Worm (Caenorhabditis elegans) whole organism, L2 larva: Measurements from ENCODE around the gene lin-5.

ENCODE experiments used
- C34F6.9 ChIP-seq: fragments of 150-350 bp; optimal IDR thresholded peaks from 2 replicates; lab custom pipeline; 2014; ENCODE audit warnings: missing biosample characterization, missing genetic modification characterization
- F13H6.1 ChIP-seq: sonication (generic microtip); optimal IDR thresholded peaks from 2 replicates; lab custom pipeline; 2016; ENCODE audit warnings: missing genetic modification characterization, missing compliant biosample characterization
- R02D3.7 ChIP-seq: fragments of 150-350 bp; optimal IDR thresholded peaks from 2 replicates; lab custom pipeline; 2014; ENCODE audit warnings: missing biosample characterization, missing genetic modification characterization
- Y55F3AM.14 ChIP-seq: fragments of 200-800 bp; sonication (Bioruptor generic); optimal IDR thresholded peaks from 2 replicates; lab custom pipeline; 2018; ENCODE audit warnings: mild to moderate bottlenecking, missing genetic modification characterization, missing compliant biosample characterization
- ZK546.5 ChIP-seq: sonication (generic microtip); optimal IDR thresholded peaks from 2 replicates; lab custom pipeline; 2017; ENCODE audit warnings: missing biosample characterization, missing genetic modification characterization
- alr-1 ChIP-seq: fragments of 150-350 bp; optimal IDR thresholded peaks from 2 replicates; lab custom pipeline; 2014; ENCODE audit warnings: missing biosample characterization, missing genetic modification characterization
- aly-2 ChIP-seq: fragments of 150-350 bp; optimal IDR thresholded peaks from 2 replicates; lab custom pipeline; 2014; ENCODE audit warnings: missing biosample characterization, missing genetic modification characterization
- ama-1 ChIP-seq: fragments of 150-350 bp; optimal IDR thresholded peaks from 2 replicates; lab custom pipeline; 2018; ENCODE audit warnings: inconsistent platforms
- blmp-1 ChIP-seq: sonication (generic microtip); optimal IDR thresholded peaks from 2 replicates; lab custom pipeline; 2017; ENCODE audit warnings: missing genetic modification characterization, mild to moderate bottlenecking, missing compliant biosample characterization, antibody characterized with exemption, moderate library complexity; ENCODE audit not compliant: insufficient read depth
- ceh-16 ChIP-seq: fragments of 150-350 bp; optimal IDR thresholded peaks from 2 replicates; lab custom pipeline; 2014; ENCODE audit warnings: missing biosample characterization, missing genetic modification characterization
- ceh-82 ChIP-seq: fragments of 150-350 bp; optimal IDR thresholded peaks from 2 replicates; lab custom pipeline; 2014; ENCODE audit warnings: missing biosample characterization, missing genetic modification characterization
- crh-2 ChIP-seq: sonication (generic microtip); optimal IDR thresholded peaks from 2 replicates; lab custom pipeline; 2017; ENCODE audit warnings: missing biosample characterization, missing genetic modification characterization
- dmd-4 ChIP-seq: sonication (generic microtip); optimal IDR thresholded peaks from 2 replicates; lab custom pipeline; 2017; ENCODE audit warnings: missing biosample characterization, missing genetic modification characterization
- egl-27 ChIP-seq: sonication (generic microtip); optimal IDR thresholded peaks from 3 replicates; lab custom pipeline; 2017; ENCODE audit warnings: missing biosample characterization, missing genetic modification reagents, missing genetic modification characterization
- elt-1 ChIP-seq: fragments of 150-350 bp; optimal IDR thresholded peaks from 2 replicates; lab custom pipeline; 2014; ENCODE audit warnings: missing biosample characterization, missing genetic modification characterization
- elt-3 ChIP-seq: sonication (generic microtip); optimal IDR thresholded peaks from 2 replicates; lab custom pipeline; 2017; ENCODE audit warnings: missing biosample characterization, missing genetic modification characterization
- fos-1 ChIP-seq: fragments of 150-350 bp; optimal IDR thresholded peaks from 2 replicates; lab custom pipeline; 2014; ENCODE audit warnings: missing biosample characterization, missing genetic modification characterization
- gmeb-1 ChIP-seq: fragments of 150-350 bp; optimal IDR thresholded peaks from 2 replicates; lab custom pipeline; 2014; ENCODE audit warnings: missing biosample characterization, missing genetic modification characterization
- lin-11 ChIP-seq: fragments of 150-350 bp; sonication (generic microtip); optimal IDR thresholded peaks from 2 replicates; lab custom pipeline; 2014; ENCODE audit warnings: missing biosample characterization, missing genetic modification characterization, inconsistent platforms, mixed read lengths
- lin-13 ChIP-seq: fragments of 150-350 bp; optimal IDR thresholded peaks from 2 replicates; lab custom pipeline; 2014; ENCODE audit warnings: missing biosample characterization, missing genetic modification reagents, missing genetic modification characterization
- lin-39 ChIP-seq: fragments of 150-350 bp; optimal IDR thresholded peaks from 2 replicates; lab custom pipeline; 2014; ENCODE audit warnings: missing biosample characterization, missing genetic modification reagents, missing genetic modification characterization
- lsy-2 ChIP-seq, 2 experiments: fragments of 150-350 bp in 1 of 2; sonication (generic microtip) in 1 of 2; optimal IDR thresholded peaks; 2 replicates each; lab custom pipeline; 2014 to 2017; ENCODE audit warnings: missing biosample characterization in 2 of 2, missing genetic modification characterization in 2 of 2
- mab-5 ChIP-seq: fragments of 150-350 bp; optimal IDR thresholded peaks from 2 replicates; lab custom pipeline; 2014; ENCODE audit warnings: missing biosample characterization, missing genetic modification characterization
- mbf-1 ChIP-seq: sonication (generic microtip); optimal IDR thresholded peaks from 2 replicates; lab custom pipeline; 2017; ENCODE audit warnings: missing biosample characterization, missing genetic modification characterization
- mdl-1 ChIP-seq, 2 experiments: fragments of 150-350 bp in 1 of 2; sonication (generic microtip) in 1 of 2; optimal IDR thresholded peaks; 2 replicates each; lab custom pipeline; 2017; ENCODE audit warnings: missing biosample characterization in 2 of 2, missing genetic modification characterization in 2 of 2
- nhr-10 ChIP-seq: sonication (generic microtip); optimal IDR thresholded peaks from 2 replicates; lab custom pipeline; 2017; ENCODE audit warnings: missing biosample characterization, missing genetic modification characterization
- nhr-11 ChIP-seq: fragments of 150-350 bp; optimal IDR thresholded peaks from 2 replicates; lab custom pipeline; 2014; ENCODE audit warnings: missing biosample characterization, missing genetic modification characterization
- nhr-12 ChIP-seq: fragments of 150-350 bp; optimal IDR thresholded peaks from 2 replicates; lab custom pipeline; 2014; ENCODE audit warnings: missing biosample characterization, missing genetic modification characterization
- nhr-129 ChIP-seq: fragments of 150-350 bp; optimal IDR thresholded peaks from 2 replicates; lab custom pipeline; 2014; ENCODE audit warnings: missing biosample characterization, missing genetic modification characterization
- nhr-21 ChIP-seq: fragments of 150-350 bp; optimal IDR thresholded peaks from 2 replicates; lab custom pipeline; 2014; ENCODE audit warnings: missing biosample characterization, missing genetic modification characterization
- nhr-23 ChIP-seq: fragments of 150-350 bp; optimal IDR thresholded peaks from 2 replicates; lab custom pipeline; 2014; ENCODE audit warnings: missing biosample characterization, missing genetic modification reagents, missing genetic modification characterization
- nhr-237 ChIP-seq: fragments of 150-350 bp; optimal IDR thresholded peaks from 2 replicates; lab custom pipeline; 2014; ENCODE audit warnings: missing biosample characterization, missing genetic modification characterization
- nhr-25 ChIP-seq: fragments of 150-350 bp; sonication (generic microtip); optimal IDR thresholded peaks from 3 replicates; lab custom pipeline; 2014; ENCODE audit warnings: missing biosample characterization, missing genetic modification characterization
- nhr-6 ChIP-seq: fragments of 150-350 bp; optimal IDR thresholded peaks from 2 replicates; lab custom pipeline; 2014; ENCODE audit warnings: missing biosample characterization, missing genetic modification characterization
- nhr-77 ChIP-seq: fragments of 150-350 bp; optimal IDR thresholded peaks from 2 replicates; lab custom pipeline; 2014; ENCODE audit warnings: missing biosample characterization, missing genetic modification characterization
- peb-1 ChIP-seq: fragments of 150-350 bp; optimal IDR thresholded peaks from 2 replicates; lab custom pipeline; 2014; ENCODE audit warnings: missing biosample characterization, missing genetic modification characterization
- sem-4 ChIP-seq: fragments of 150-350 bp; optimal IDR thresholded peaks from 2 replicates; lab custom pipeline; 2014; ENCODE audit warnings: missing biosample characterization, missing genetic modification reagents, missing genetic modification characterization
- skn-1 ChIP-seq: sonication (generic microtip); optimal IDR thresholded peaks from 2 replicates; lab custom pipeline; 2017; ENCODE audit warnings: missing biosample characterization, missing genetic modification characterization
- sma-3 ChIP-seq: sonication (generic microtip); optimal IDR thresholded peaks from 2 replicates; lab custom pipeline; 2016; ENCODE audit warnings: missing genetic modification reagents, missing genetic modification characterization, missing compliant biosample characterization
- sma-9 ChIP-seq, 2 experiments: fragments of 150-350 bp in 1 of 2; sonication (generic microtip) in 1 of 2; optimal IDR thresholded peaks; 2 replicates each; lab custom pipeline; 2014 to 2016; ENCODE audit warnings: missing genetic modification characterization in 2 of 2, mild to moderate bottlenecking in 1 of 2, missing biosample characterization in 1 of 2, missing compliant biosample characterization in 1 of 2, missing genetic modification reagents in 1 of 2, moderate library complexity in 1 of 2
- snpc-4 ChIP-seq: fragments of 150-350 bp; optimal IDR thresholded peaks from 2 replicates; lab custom pipeline; 2014; ENCODE audit warnings: missing biosample characterization, missing genetic modification characterization
- unc-39 ChIP-seq: fragments of 150-350 bp; optimal IDR thresholded peaks from 2 replicates; lab custom pipeline; 2014; ENCODE audit warnings: missing biosample characterization, missing genetic modification characterization
- unc-55 ChIP-seq: fragments of 150-350 bp; sonication (generic microtip); optimal IDR thresholded peaks from 3 replicates; lab custom pipeline; 2014; ENCODE audit warnings: missing biosample characterization, missing genetic modification reagents, missing genetic modification characterization
- unc-62 ChIP-seq: fragments of 150-350 bp; optimal IDR thresholded peaks from 2 replicates; lab custom pipeline; 2014; ENCODE audit warnings: missing biosample characterization, missing genetic modification reagents, missing genetic modification characterization
- zag-1 ChIP-seq: fragments of 150-350 bp; optimal IDR thresholded peaks from 2 replicates; lab custom pipeline; 2014; ENCODE audit warnings: missing biosample characterization, missing genetic modification characterization
- ztf-1 ChIP-seq: fragments of 200-800 bp; sonication (Bioruptor generic); conservative IDR thresholded peaks from 2 replicates; pipeline ENCODE4 v1.3.6; 2022; ENCODE audit warnings: missing genetic modification characterization, missing compliant biosample characterization
- ztf-11 ChIP-seq: sonication (generic microtip); optimal IDR thresholded peaks from 2 replicates; lab custom pipeline; 2017; ENCODE audit warnings: missing biosample characterization, missing genetic modification characterization
- ztf-4 ChIP-seq: fragments of 150-350 bp; optimal IDR thresholded peaks from 2 replicates; lab custom pipeline; 2014; ENCODE audit warnings: missing biosample characterization, missing genetic modification characterization

lin-5 gene

DNA sequence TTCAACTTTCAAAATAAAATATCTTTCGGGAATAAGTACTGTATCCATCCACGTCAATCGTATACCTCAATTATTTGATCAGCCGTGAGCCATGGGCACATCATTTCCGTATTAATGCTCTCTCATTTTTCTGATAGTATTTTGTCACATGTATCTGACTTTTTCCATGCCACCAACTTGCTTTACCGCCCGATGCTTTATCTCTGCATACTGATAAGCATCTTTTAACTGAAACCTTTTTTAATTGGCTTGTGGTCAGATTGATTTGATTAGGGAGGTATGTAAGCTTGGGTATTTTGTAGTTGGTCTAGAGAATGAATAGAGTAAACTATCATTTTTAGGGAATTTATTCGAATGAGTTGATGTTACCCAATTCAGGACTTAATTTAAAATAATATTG, 28.9 kb downstream of the lin-5 start:
- peak; percentile 64 for TF ChIP-seq sma-9 (GFP tag; optimal IDR thresholded peaks at IDR 0.05; lab: Kevin White, UChicago)
- TF ChIP-seq sma-9 (tag; optimal IDR thresholded peaks at IDR 0.05; lab: Kevin White, UChicago): no peak
- TF ChIP-seq gmeb-1: peak; percentile 1
- TF ChIP-seq fos-1 (tag; lab: Kevin White, UChicago): peak; percentile 27
- TF ChIP-seq mbf-1: no peak

DNA sequence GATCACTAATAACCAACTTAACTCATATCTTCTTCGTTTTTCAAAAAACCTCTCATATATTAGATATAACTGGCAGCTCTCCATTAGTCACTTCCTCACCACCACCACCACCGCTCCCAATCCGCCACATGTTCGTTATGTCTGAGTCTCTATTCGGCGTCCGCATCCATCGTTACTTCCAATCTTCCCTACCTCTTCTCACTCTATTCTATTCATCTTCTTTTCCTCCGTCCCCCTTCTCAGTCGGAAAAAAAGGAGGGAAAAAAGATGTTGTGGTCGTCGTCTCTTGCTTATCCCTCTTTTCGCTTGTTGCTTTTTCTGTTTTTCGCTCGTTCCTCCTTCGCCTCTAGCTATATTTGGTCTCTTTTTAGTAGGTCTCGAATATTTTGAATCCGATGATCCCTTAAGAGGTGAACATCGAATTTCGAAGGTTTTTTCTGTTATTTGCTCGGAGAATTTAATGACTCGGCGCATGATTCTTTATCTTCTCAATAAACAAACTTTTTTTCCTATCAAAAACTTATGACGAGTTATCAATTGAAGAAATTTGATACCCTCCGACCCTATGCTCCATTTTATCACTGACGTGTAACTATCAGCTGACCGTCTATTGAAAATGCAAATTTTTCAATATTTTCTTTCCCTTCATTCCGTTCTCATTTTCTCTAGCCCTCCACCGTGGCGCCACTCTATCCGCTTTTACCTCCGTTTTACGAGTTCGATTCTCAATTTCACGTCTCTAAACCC, 31.7 kb downstream of the lin-5 start:
- TF ChIP-seq sem-4 (tag; lab: Kevin White, UChicago) (peak; percentile 70), nhr-129 (tag; lab: Kevin White, UChicago) (peak; percentile 59), nhr-6 (tag; lab: Kevin White, UChicago) (no peak), unc-55 (GFP tag; lab: Kevin White, UChicago) (peak; percentile 85), F13H6.1 (tag; lab: Kevin White, UChicago) (peak; percentile 60), mbf-1 (no peak), ztf-1 (GFP tag; lab: Robert Waterston, UW) (no peak), ceh-82 (tag; lab: Kevin White, UChicago) (no peak), lin-11 (peak; percentile 40), ZK546.5 (no peak), Y55F3AM.14 (GFP tag; lab: Kevin White, UChicago) (peak; percentile 40), ama-1 (lab: Kevin White, UChicago) (peak; percentile 60), elt-3 (tag; lab: Kevin White, UChicago) (no peak), nhr-11 (tag; lab: Kevin White, UChicago) (no peak), unc-62 (GFP tag; lab: Kevin White, UChicago) (no peak), dmd-4 (no peak), peb-1 (tag; lab: Kevin White, UChicago) (no peak), aly-2 (tag; lab: Kevin White, UChicago) (no peak), ztf-11 (tag; lab: Kevin White, UChicago) (no peak), nhr-21 (tag; lab: Kevin White, UChicago) (no peak), alr-1 (no peak), nhr-237 (no peak), ztf-4 (tag; lab: Kevin White, UChicago) (peak; percentile 69), mab-5 (peak; percentile 64), sma-9 (GFP tag; optimal IDR thresholded peaks at IDR 0.05; lab: Kevin White, UChicago) (peak; percentile 29), sma-9 (tag; optimal IDR thresholded peaks at IDR 0.05; lab: Kevin White, UChicago) (no peak), snpc-4 (tag; lab: Kevin White, UChicago) (peak; percentile 22), nhr-10 (no peak), C34F6.9 (tag; lab: Kevin White, UChicago) (peak; percentile 64), nhr-77 (tag; lab: Kevin White, UChicago) (no peak), egl-27 (tag; lab: Kevin White, UChicago) (no peak), gmeb-1 (no peak), elt-1 (tag; lab: Kevin White, UChicago) (no peak), nhr-12 (no peak), unc-39 (tag; lab: Kevin White, UChicago) (no peak), lin-13 (GFP tag; lab: Kevin White, UChicago) (peak; percentile 32), lin-39 (peak; percentile 22), skn-1 (tag; lab: Kevin White, UChicago) (no peak), zag-1 (tag; lab: Kevin White, UChicago) (peak; percentile 50), lsy-2 (tag; optimal IDR thresholded peaks at IDR 0.05; lab: Kevin White, UChicago) (peak in 1 of 2 experiments; percentile 54), mdl-1 (tag; optimal IDR thresholded peaks at IDR 0.05; lab: Kevin White, UChicago) (no peak), crh-2 (tag; lab: Kevin White, UChicago) (peak; percentile 67), R02D3.7 (no peak), nhr-23 (no peak), blmp-1 (no peak), nhr-25 (tag; lab: Kevin White, UChicago) (peak; percentile 2), sma-3 (GFP tag; lab: Kevin White, UChicago) (no peak), ceh-16 (tag; lab: Kevin White, UChicago) (no peak), fos-1 (tag; lab: Kevin White, UChicago) (peak; percentile 80)
